Worm (Caenorhabditis elegans): Measurements from ENCODE around the gene F57C12.2.

DNA sequence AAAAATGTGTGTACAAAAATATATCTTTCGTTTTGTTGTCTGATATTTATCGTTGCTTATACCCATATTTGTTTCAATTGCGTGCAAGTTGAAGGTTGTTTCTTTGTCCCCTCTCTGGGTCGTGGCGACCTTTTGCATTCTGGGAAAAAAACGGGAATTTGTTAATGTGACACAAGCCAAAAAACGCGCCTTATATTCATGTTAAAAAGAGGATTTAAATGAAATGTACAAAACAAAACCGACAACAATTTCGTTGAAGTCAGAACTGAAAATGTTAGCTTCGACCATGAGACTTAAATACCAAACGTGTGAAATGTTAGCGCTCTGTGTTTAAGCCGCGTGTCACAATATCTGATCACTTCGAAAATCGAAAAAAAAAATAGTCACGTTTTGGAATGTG is 26.7 kb downstream of the F57C12.2 start:
- no peak for TF ChIP-seq ama-1 (optimal IDR thresholded peaks at IDR 0.05)
- TF ChIP-seq mdl-1 (tag; optimal IDR thresholded peaks at IDR 0.05) = no peak
- no peak for TF ChIP-seq snpc-4 (tag; optimal IDR thresholded peaks at IDR 0.05)
- TF ChIP-seq dpl-1 (GFP tag; optimal IDR thresholded peaks at IDR 0.05) = no peak
- TF ChIP-seq grh-1 (GFP tag; IDR thresholded peaks at IDR 0.05) = no peak
- TF ChIP-seq swsn-7 (tag; optimal IDR thresholded peaks at IDR 0.05) = no peak
- no peak for TF ChIP-seq unc-62 (GFP tag; optimal IDR thresholded peaks at IDR 0.05)
- TF ChIP-seq unc-86 (tag; optimal IDR thresholded peaks at IDR 0.05) = no peak
- no peak for TF ChIP-seq nhr-237 (tag; optimal IDR thresholded peaks at IDR 0.05)
- no peak for TF ChIP-seq ztf-4 (tag; optimal IDR thresholded peaks at IDR 0.05)
- TF ChIP-seq pqm-1 (tag; optimal IDR thresholded peaks at IDR 0.05) = no peak
- no peak for TF ChIP-seq blmp-1 (tag; optimal IDR thresholded peaks at IDR 0.05)

Data from whole organism, L1 larva.